Worm (Caenorhabditis elegans) whole organism, dauer: ENCODE data around the gene F13H8.6.

Experiments used
- unc-62 ChIP-seq: sonication (generic microtip); optimal IDR thresholded peaks from 2 replicates; lab custom pipeline; 2017; ENCODE audit warnings: missing biosample characterization, missing genetic modification reagents, missing genetic modification characterization

F13H8.6 gene

DNA sequence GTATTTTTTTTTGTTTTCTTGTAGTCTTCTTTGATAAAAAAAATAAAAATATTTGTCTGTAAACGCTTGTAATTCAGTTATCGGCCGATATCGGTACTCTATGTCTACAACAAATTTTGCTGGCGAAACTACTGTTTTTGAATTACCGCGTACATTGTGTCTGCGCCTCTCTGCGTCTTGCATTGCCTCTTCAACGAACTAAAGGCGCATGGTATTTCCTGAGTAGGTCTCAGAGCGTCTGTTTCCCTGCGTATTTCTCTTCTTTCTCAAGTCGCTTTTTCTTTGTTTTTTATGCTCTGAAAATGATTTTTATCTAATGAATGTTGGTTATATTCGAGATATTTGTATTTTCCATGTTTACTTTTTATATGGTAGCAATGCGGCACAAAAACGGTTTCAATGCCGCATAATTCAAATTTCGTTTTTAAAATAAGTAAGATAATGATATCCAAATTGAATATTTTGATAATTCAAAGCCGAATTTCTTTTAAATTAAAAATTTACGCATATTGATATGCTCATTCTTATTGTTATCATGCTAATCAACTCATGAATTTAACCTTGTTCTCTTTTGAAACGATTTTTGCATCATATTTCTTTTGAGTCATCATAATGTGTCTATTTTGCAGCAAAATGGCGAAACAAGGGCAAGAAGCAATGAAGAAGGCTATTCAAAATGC lies 35.8 kb downstream of the F13H8.6 start, which contains the start of gene phb-2:
Gene phb-2, plus strand, starts transcription at position 630 of the 680 bp plus-strand sequence.
- no peak for TF ChIP-seq unc-62 (GFP tag; lab: Kevin White, UChicago)

DNA sequence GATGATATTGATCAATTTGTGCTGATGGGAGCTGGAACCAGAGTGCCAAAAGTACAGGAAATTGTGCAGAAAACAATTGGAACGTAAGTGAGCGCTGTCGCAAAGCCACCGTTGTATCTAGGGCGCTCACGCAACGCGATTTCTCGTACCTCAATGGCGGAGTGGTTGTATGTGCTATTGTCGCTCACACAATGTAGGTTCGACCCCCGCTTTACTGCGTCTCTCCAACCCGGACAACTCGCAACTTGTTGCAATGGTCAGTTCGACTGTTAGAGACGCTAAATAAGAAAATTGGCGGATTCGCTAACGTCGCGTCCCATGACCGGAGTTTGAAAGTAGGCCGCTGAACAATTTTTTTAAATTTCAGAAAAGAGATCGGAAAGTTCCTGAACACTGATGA lies 38.3 kb downstream of the F13H8.6 start:
- TF ChIP-seq unc-62 (GFP tag; lab: Kevin White, UChicago), result no peak

DNA sequence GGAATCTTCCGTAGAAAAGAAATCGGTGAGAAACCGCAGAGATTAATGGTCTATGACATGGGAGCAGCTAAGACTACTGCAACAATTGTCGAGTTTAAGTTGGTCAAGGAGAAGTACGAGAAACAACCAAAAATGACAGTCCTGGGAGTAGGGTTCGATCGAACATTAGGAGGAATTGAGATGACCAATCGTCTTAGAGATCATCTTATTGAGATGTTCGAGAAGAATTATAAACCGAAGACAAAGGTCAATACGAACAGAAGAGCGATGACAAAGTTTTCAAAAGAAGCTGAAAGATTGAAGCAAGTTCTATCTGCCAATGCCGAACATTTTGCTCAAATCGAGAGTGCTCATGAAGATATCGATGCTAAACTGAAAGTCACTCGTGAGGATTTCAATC lies 38.7 kb downstream of the F13H8.6 start:
- no peak for TF ChIP-seq unc-62 (GFP tag; lab: Kevin White, UChicago)

DNA sequence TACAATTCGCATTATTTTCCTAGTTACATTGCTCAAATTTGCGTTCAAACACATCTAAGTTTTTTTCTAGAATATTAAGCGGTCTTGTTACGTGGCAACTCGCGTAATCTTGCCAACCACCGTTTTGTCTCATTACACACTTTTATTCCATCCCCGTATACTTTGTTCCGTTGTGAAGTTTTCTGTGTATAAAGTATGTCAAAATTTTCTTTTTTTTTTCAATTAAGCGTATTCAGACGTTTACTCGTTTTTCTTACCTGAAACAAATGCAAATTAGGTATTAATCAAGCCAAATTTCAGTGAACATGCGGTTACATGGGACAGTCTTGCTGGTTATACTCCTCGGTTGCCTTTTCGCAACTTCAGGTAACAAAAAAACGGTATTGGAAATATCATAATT lies 39.8 kb downstream of the F13H8.6 start, which contains the start of gene T24H7.2:
Gene T24H7.2, plus strand, starts transcription at position 301 of the 400 bp plus-strand sequence.
- no peak for TF ChIP-seq unc-62 (GFP tag; lab: Kevin White, UChicago)

DNA sequence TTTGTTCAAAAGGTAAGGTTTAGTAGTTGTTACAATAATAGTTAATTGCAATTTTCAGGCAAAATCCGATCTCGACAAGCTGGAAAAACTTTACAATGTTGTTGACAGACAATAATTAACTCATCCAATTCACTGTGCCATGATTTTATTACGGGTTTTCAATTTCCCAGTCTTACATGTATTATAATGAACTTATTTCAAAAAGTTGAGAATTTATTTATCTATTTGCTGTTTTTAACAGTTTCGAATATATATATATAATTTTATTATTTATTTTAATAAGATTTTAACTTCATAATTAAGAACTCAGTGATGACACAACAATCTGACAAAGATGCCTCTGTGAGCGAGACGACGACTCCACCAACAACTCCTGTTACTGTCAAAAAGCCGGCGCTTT lies 40.7 kb downstream of the F13H8.6 start, which contains the start of gene lelo-1:
Gene lelo-1, plus strand, starts transcription at position 301 of the 400 bp plus-strand sequence.
- TF ChIP-seq unc-62 (GFP tag; lab: Kevin White, UChicago), result no peak

DNA sequence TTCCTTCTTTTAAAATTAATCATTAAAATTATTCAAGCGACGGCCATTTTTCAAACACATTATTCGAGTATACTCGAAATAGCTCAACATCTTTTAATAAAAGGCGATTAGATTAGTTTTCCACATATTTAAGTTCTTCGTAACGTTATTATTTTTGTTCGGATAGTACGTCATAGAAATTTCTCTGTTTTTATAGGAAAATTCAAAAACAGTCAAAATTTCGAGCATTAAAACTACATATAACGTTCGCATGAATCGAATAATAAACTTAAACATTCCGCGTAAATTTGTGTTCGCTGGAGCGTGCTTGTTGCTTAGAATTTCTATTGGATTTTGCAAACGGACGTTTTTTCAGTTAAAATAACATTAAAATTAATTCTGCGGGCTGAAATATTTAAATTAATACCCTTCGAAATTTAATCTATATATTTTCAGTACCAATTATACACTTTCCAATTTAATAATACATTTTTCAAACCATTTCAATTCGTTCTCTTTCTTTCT lies 41.5 kb downstream of the F13H8.6 start, which contains the start of gene blos-4:
Gene blos-4, plus strand, starts transcription at position 51 of the 504 bp plus-strand sequence.
- TF ChIP-seq unc-62 (GFP tag; lab: Kevin White, UChicago), result no peak

DNA sequence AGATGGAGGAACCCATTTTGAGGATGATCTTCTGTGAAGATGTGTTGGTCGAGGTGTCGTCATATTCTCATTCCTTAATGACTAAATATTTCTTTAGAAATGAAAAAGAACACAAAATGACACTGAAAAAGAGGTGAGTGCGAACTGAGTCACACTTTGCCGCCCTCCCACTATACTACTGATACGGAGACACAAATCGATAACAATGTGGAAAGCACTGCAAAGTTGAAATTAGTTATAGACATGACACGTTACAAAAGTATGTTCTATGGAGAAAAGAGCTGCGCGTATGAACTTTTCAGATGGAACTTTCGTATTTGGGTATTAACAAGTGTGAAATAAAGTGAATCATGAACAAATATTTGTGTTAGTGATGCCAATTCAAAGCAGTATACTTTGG lies 42.6 kb downstream of the F13H8.6 start, which contains the start of gene tat-4:
Gene tat-4, minus strand, starts transcription at position 117 of the 400 bp plus-strand sequence.
- TF ChIP-seq unc-62 (GFP tag; lab: Kevin White, UChicago), result no peak

DNA sequence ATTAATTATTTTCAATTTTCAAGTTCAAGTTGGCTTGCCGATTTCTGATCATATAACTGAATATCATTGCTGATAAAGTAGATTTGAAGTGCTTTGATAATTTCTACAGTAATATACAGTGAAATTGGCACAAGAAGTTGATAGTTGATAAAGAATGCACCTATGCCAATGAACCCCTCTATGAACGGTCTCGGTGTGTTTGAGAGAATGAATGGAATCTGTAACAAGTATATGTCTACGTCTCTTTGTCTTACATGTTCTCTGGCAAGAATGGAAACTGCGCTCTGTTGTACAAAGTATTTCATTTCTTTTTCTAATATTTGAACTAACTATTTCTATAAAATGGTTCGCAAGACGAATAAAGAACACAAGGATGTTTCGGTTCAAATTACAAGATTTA lies 45.0 kb downstream of the F13H8.6 start, which contains the start of gene T24H7.8:
Gene T24H7.8, plus strand, starts transcription at position 301 of the 400 bp plus-strand sequence.
- TF ChIP-seq unc-62 (GFP tag; lab: Kevin White, UChicago), result no peak

DNA sequence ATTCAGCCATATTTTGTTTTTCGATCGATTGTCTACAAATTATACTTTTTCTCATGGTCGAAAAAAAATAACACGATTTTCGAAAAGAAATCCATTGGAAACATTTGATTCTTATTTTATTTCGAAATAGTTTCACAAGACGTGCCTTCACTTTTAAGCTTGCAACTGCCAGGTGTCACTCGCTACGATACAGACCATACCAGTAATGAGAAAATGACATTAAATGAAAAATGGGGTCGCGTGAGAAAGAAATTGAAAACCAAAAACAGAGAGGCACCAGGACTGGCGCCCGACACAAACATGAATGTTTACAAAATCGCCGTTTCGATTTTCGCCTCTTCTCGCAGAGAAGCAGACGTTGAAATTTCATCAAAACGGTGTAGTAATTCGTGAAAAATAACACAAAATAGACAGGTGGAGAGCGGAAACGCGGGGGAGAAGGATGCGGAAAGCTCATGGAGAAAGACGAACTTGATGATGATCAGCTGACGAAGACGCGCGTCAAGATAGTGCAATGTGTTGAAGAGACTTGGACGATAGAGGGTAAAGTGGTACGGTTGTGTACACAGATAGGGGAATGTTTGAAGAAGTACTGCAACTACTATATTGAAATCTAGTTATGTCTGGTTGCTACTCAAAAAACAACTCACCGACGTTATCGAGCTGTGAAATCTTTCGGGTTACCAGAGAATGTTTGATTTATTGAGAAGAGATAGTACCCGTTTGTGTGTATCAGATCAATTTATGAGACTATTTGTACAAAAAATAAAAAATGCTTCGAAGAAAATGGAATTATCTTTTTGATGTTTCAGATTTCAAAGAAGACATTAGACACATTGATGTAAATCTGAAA lies 50.4 kb downstream of the F13H8.6 start:
- TF ChIP-seq unc-62 (GFP tag; lab: Kevin White, UChicago), result no peak

DNA sequence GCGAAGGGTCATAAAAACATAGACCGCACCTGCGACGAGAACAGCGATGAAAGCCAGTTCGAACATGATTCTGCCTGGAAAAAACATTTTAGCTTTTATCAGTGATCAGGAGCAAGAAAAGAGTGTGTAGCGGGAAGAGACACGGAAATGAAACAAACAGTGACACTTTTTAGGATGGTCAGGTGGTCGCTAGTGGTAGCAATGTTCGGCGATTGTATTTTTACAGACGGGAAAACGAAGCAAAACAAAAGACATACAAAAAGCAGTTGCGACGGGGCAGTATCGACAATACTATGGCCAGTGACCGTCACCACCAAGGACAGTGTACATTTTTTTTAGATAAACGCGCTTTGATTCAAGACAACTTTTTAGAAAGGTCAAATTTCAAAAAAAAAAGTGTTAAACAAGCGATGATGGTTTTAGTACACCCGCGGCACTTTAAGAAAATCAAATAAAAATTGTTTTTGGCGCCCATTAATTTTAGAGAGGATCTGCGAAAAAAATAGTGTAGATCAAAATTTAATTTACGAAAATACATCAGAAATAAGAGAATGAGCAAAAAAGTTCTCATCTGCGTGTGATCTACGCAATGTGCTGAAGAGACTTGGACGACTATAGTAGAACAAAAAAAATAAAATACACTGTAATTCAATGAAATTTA lies 51.2 kb downstream of the F13H8.6 start, which contains the start of gene T24H7.9:
Gene T24H7.9, minus strand, starts transcription at position 74 of the 661 bp plus-strand sequence.
- no peak for TF ChIP-seq unc-62 (GFP tag; lab: Kevin White, UChicago)
